Worm (Caenorhabditis elegans): ENCODE measurements around the gene F32F2.4.

- no peak for TF ChIP-seq pes-1 (GFP tag; IDR thresholded peaks at IDR 0.05)
- TF ChIP-seq scrt-1 (GFP tag; IDR thresholded peaks at IDR 0.05): no peak
- TF ChIP-seq tra-4 (tag; optimal IDR thresholded peaks at IDR 0.05): no peak
- TF ChIP-seq flt-1 (GFP tag; IDR thresholded peaks at IDR 0.05): no peak
- TF ChIP-seq B0310.2 (tag; optimal IDR thresholded peaks at IDR 0.05): no peak
- no peak for TF ChIP-seq hnd-1 (tag; optimal IDR thresholded peaks at IDR 0.05)
- TF ChIP-seq ama-1 (optimal IDR thresholded peaks at IDR 0.05): no peak
- TF ChIP-seq ets-7 (tag; optimal IDR thresholded peaks at IDR 0.05): no peak
- no peak for TF ChIP-seq sea-1 (GFP tag; conservative IDR thresholded peaks at IDR 0.05)
- no peak for TF ChIP-seq hmbx-1 (tag; optimal IDR thresholded peaks at IDR 0.05)
- no peak for TF ChIP-seq hmg-4 (GFP tag; optimal IDR thresholded peaks at IDR 0.05)
- no peak for TF ChIP-seq F13C5.2 (tag; optimal IDR thresholded peaks at IDR 0.05)
- TF ChIP-seq tbx-37 (GFP tag; conservative IDR thresholded peaks at IDR 0.05): no peak
Measured at ce11 chrV:13274615-13275014, 1.4 kb upstream of the F32F2.4 start.
